Fruit fly (Drosophila melanogaster) whole organism, embryonic: ENCODE data around the gene CG6163.

Source experiments
- Asciz ChIP-seq: fragments of 200-800 bp; sonication (Bioruptor generic); optimal IDR thresholded peaks from 2 replicates; lab custom pipeline; 2017; ENCODE audit warnings: missing biosample characterization, mild to moderate bottlenecking, missing genetic modification characterization, missing genetic modification reagents
- CG11093 ChIP-seq: fragments of 200-800 bp; sonication (Bioruptor generic); IDR thresholded peaks from 3 replicates; pipeline ENCODE4 v1.3.6; 2022; ENCODE audit warnings: missing biosample characterization, missing genetic modification characterization
- CG14014 ChIP-seq: fragments of 200-800 bp; sonication (Bioruptor generic); IDR thresholded peaks from 2 replicates; pipeline ENCODE4 v1.3.6; 2022; ENCODE audit warnings: missing biosample characterization, missing genetic modification characterization
- CG17186 ChIP-seq: fragments of 200-800 bp; sonication (Bioruptor generic); optimal IDR thresholded peaks from 3 replicates; lab custom pipeline; 2017; ENCODE audit warnings: missing biosample characterization, missing genetic modification reagents, missing genetic modification characterization
- CG1832 ChIP-seq: fragments of 200-800 bp; sonication (Bioruptor generic); optimal IDR thresholded peaks from 2 replicates; lab custom pipeline; 2017; ENCODE audit warnings: missing biosample characterization, mild to moderate bottlenecking, missing genetic modification characterization, inconsistent platforms
- CG18619 ChIP-seq: fragments of 200-800 bp; sonication (Bioruptor generic); optimal IDR thresholded peaks from 3 replicates; lab custom pipeline; 2017; ENCODE audit warnings: missing biosample characterization, mild to moderate bottlenecking, missing genetic modification characterization
- CG2116 ChIP-seq: fragments of 200-800 bp; sonication (Bioruptor generic); optimal IDR thresholded peaks from 3 replicates; lab custom pipeline; 2018; ENCODE audit warnings: missing biosample characterization, mild to moderate bottlenecking, missing genetic modification characterization
- CG2678 ChIP-seq: fragments of 200-800 bp; sonication (Bioruptor generic); optimal IDR thresholded peaks from 3 replicates; lab custom pipeline; 2019; ENCODE audit warnings: missing biosample characterization, mild to moderate bottlenecking, missing genetic modification characterization, moderate library complexity
- CG31388 ChIP-seq: fragments of 200-800 bp; sonication (Bioruptor generic); optimal IDR thresholded peaks from 2 replicates; lab custom pipeline; 2016; ENCODE audit warnings: missing biosample characterization, missing genetic modification characterization
- CG3163 ChIP-seq: fragments of 200-800 bp; sonication (Bioruptor generic); optimal IDR thresholded peaks from 3 replicates; lab custom pipeline; 2016; ENCODE audit warnings: missing biosample characterization, missing genetic modification characterization
- CG5245 ChIP-seq: fragments of 200-800 bp; sonication (Bioruptor generic); optimal IDR thresholded peaks from 3 replicates; lab custom pipeline; 2016; ENCODE audit warnings: missing biosample characterization, missing genetic modification characterization
- CG6683 ChIP-seq: fragments of 200-800 bp; sonication (Bioruptor generic); optimal IDR thresholded peaks from 2 replicates; lab custom pipeline; 2017; ENCODE audit warnings: missing biosample characterization, mild to moderate bottlenecking, missing genetic modification characterization, missing genetic modification reagents
- CG7271 ChIP-seq: fragments of 200-800 bp; sonication (Bioruptor generic); optimal IDR thresholded peaks from 2 replicates; lab custom pipeline; 2018; ENCODE audit warnings: missing biosample characterization, mild to moderate bottlenecking, missing genetic modification characterization, moderate library complexity
- CG8089 ChIP-seq: fragments of 200-800 bp; sonication (Bioruptor generic); optimal IDR thresholded peaks from 3 replicates; lab custom pipeline; 2016; ENCODE audit warnings: missing biosample characterization, missing genetic modification characterization
- CG8281 ChIP-seq: fragments of 200-800 bp; sonication (Bioruptor generic); optimal IDR thresholded peaks from 2 replicates; lab custom pipeline; 2018; ENCODE audit warnings: missing biosample characterization, mild to moderate bottlenecking, missing genetic modification characterization, moderate library complexity
- CG9215 ChIP-seq: fragments of 200-800 bp; sonication (Bioruptor generic); IDR thresholded peaks from 2 replicates; pipeline ENCODE4 v1.3.6; 2022; ENCODE audit warnings: missing biosample characterization, missing genetic modification characterization
- Dad ChIP-seq: fragments of 200-800 bp; sonication (Bioruptor generic); optimal IDR thresholded peaks from 3 replicates; lab custom pipeline; 2016; ENCODE audit warnings: missing biosample characterization, missing genetic modification characterization
- Dek ChIP-seq: fragments of 200-800 bp; sonication (Bioruptor generic); optimal IDR thresholded peaks from 3 replicates; lab custom pipeline; 2019; ENCODE audit warnings: missing biosample characterization, mild to moderate bottlenecking, missing genetic modification characterization, moderate library complexity
- Dip3 ChIP-seq: fragments of 200-800 bp; sonication (Bioruptor generic); optimal IDR thresholded peaks from 3 replicates; lab custom pipeline; 2016; ENCODE audit warnings: missing biosample characterization, missing genetic modification characterization
- Drgx ChIP-seq: fragments of 200-800 bp; sonication (Bioruptor generic); IDR thresholded peaks from 2 replicates; pipeline ENCODE4 v1.3.6; 2022; ENCODE audit warnings: missing biosample characterization, missing genetic modification characterization
- E2f1 ChIP-seq: fragments of 200-800 bp; sonication (Bioruptor generic); IDR thresholded peaks from 2 replicates; pipeline ENCODE4 v1.3.6; 2022; ENCODE audit warnings: missing biosample characterization, missing genetic modification characterization
- Ets65A ChIP-seq: fragments of 200-800 bp; sonication (Bioruptor generic); peaks from one replicate; lab custom pipeline; 2016; ENCODE audit warnings: missing biosample characterization, missing genetic modification characterization
- H2.0 ChIP-seq: fragments of 200-800 bp; sonication (Bioruptor generic); IDR thresholded peaks from 2 replicates; pipeline ENCODE4 v1.3.6; 2022; ENCODE audit warnings: missing biosample characterization, missing genetic modification characterization
- MBD-R2 ChIP-seq: fragments of 200-800 bp; sonication (Bioruptor generic); IDR thresholded peaks from 2 replicates; pipeline ENCODE4 v1.3.6; 2022; ENCODE audit warnings: missing biosample characterization, missing genetic modification characterization
- Max ChIP-seq: fragments of 200-800 bp; sonication (Bioruptor generic); optimal IDR thresholded peaks from 2 replicates; lab custom pipeline; 2016; ENCODE audit warnings: missing biosample characterization, mild to moderate bottlenecking, missing genetic modification characterization
- Med ChIP-seq: fragments of 200-800 bp; sonication (Bioruptor generic); peaks from one replicate; lab custom pipeline; 2016; ENCODE audit warnings: missing biosample characterization, missing genetic modification characterization, mild to moderate bottlenecking, inconsistent platforms, moderate library complexity
- NC2β ChIP-seq: fragments of 200-800 bp; sonication (Bioruptor generic); optimal IDR thresholded peaks from 2 replicates; lab custom pipeline; 2016; ENCODE audit warnings: missing biosample characterization, missing genetic modification characterization
- Opbp ChIP-seq: fragments of 200-800 bp; sonication (Bioruptor generic); IDR thresholded peaks from 3 replicates; pipeline ENCODE4 v1.3.6; 2022; ENCODE audit warnings: missing biosample characterization, missing genetic modification characterization; ENCODE audit not compliant: partially characterized antibody
- Pdp1 ChIP-seq, 2 experiments: fragments of 200-800 bp; sonication (Bioruptor generic); optimal IDR thresholded peaks; 3 replicates each; lab custom pipeline; 2016; ENCODE audit warnings: missing biosample characterization in 2 of 2, missing genetic modification characterization in 2 of 2, mild to moderate bottlenecking in 1 of 2, moderate library complexity in 1 of 2
- Scr ChIP-seq: fragments of 200-800 bp; sonication (Bioruptor generic); IDR thresholded peaks from 2 replicates; pipeline ENCODE4 v1.3.6; 2022; ENCODE audit warnings: missing biosample characterization, missing genetic modification characterization; ENCODE audit not compliant: partially characterized antibody
- Six4 ChIP-seq: fragments of 200-800 bp; sonication (Bioruptor generic); optimal IDR thresholded peaks from 2 replicates; lab custom pipeline; 2016; ENCODE audit warnings: missing biosample characterization, missing genetic modification characterization
- btn ChIP-seq: fragments of 200-800 bp; sonication (Bioruptor generic); optimal IDR thresholded peaks from 2 replicates; lab custom pipeline; 2016; ENCODE audit warnings: missing biosample characterization, missing genetic modification characterization
- cas ChIP-seq: fragments of 200-800 bp; sonication (Bioruptor generic); IDR thresholded peaks from 2 replicates; pipeline ENCODE4 v1.3.6; 2022; ENCODE audit warnings: missing biosample characterization, missing genetic modification characterization
- chm ChIP-seq: fragments of 200-800 bp; sonication (Bioruptor generic); IDR thresholded peaks from 2 replicates; pipeline ENCODE4 v1.3.6; 2022; ENCODE audit warnings: missing biosample characterization, missing genetic modification characterization
- disco-r ChIP-seq: fragments of 200-800 bp; sonication (Bioruptor generic); optimal IDR thresholded peaks from 2 replicates; lab custom pipeline; 2016; ENCODE audit warnings: missing biosample characterization, missing genetic modification characterization
- dmrt11E ChIP-seq: fragments of 200-800 bp; sonication (Bioruptor generic); optimal IDR thresholded peaks from 3 replicates; lab custom pipeline; 2018; ENCODE audit warnings: missing biosample characterization, mild to moderate bottlenecking, missing genetic modification characterization, moderate library complexity
- gem ChIP-seq: fragments of 200-800 bp; sonication (Bioruptor generic); optimal IDR thresholded peaks from 2 replicates; lab custom pipeline; 2019; ENCODE audit warnings: missing biosample characterization, mild to moderate bottlenecking, missing genetic modification characterization, moderate library complexity
- gsb ChIP-seq: fragments of 200-800 bp; sonication (Bioruptor generic); IDR thresholded peaks from 2 replicates; pipeline ENCODE4 v1.3.6; 2022; ENCODE audit warnings: missing biosample characterization, missing genetic modification characterization
- hkb ChIP-seq, 2 experiments: fragments of 200-800 bp in 1 of 2; fragments of >200 bp in 1 of 2; sonication (Bioruptor generic) in 1 of 2; IDR thresholded peaks in 1 of 2; optimal IDR thresholded peaks in 1 of 2; 2 replicates each; pipeline versions ENCODE4 v1.3.6 to Lab custom; 2017 to 2022; ENCODE audit warnings: missing biosample characterization in 1 of 2, missing genetic modification characterization in 1 of 2
- hth ChIP-seq: fragments of >200 bp; optimal IDR thresholded peaks from 2 replicates; lab custom pipeline; 2017; ENCODE audit warnings: inconsistent platforms
- kay ChIP-seq: fragments of 200-800 bp; sonication (Bioruptor generic); optimal IDR thresholded peaks from 2 replicates; lab custom pipeline; 2016; ENCODE audit warnings: missing biosample characterization, missing genetic modification characterization
- lmd ChIP-seq: fragments of 200-800 bp; sonication (Bioruptor generic); IDR thresholded peaks from 2 replicates; pipeline ENCODE4 v1.3.6; 2022; ENCODE audit warnings: missing biosample characterization, missing genetic modification characterization
- pan ChIP-seq, 4 experiments: fragments of >200 bp in 3 of 4; fragments of 200-800 bp in 1 of 4; sonication (Bioruptor generic) in 1 of 4; optimal IDR thresholded peaks in 3 of 4; IDR thresholded peaks in 1 of 4; 2 replicates each; pipeline versions ENCODE4 v1.3.6 to Lab custom; 2017 to 2022; ENCODE audit warnings: missing biosample characterization in 2 of 4, missing genetic modification characterization in 2 of 4, mixed read lengths in 1 of 4
- phol ChIP-seq: fragments of 200-800 bp; sonication (Bioruptor generic); optimal IDR thresholded peaks from 3 replicates; lab custom pipeline; 2018; ENCODE audit warnings: missing biosample characterization, mild to moderate bottlenecking, missing genetic modification characterization, moderate library complexity
- schlank ChIP-seq: fragments of 200-800 bp; sonication (Bioruptor generic); optimal IDR thresholded peaks from 2 replicates; lab custom pipeline; 2018; ENCODE audit warnings: missing biosample characterization, mild to moderate bottlenecking, missing genetic modification characterization
- sug ChIP-seq: fragments of 200-800 bp; optimal IDR thresholded peaks from 2 replicates; lab custom pipeline; 2019; ENCODE audit warnings: missing biosample characterization, mild to moderate bottlenecking, missing genetic modification characterization, moderate library complexity
- twi ChIP-seq: fragments of 200-800 bp; optimal IDR thresholded peaks from 2 replicates; lab custom pipeline; 2019; ENCODE audit warnings: missing biosample characterization, mild to moderate bottlenecking, missing genetic modification characterization, moderate library complexity
- usp ChIP-seq: fragments of >200 bp; optimal IDR thresholded peaks from 2 replicates; lab custom pipeline; 2017; ENCODE audit warnings: missing biosample characterization, missing genetic modification characterization

Gene CG6163

dm6 chr3L:11348971-11349907, 15.4 kb downstream of the CG6163 start (continued):
- TF ChIP-seq CG5245 (GFP tag; lab: Kevin White, UChicago) (no peak), kay (GFP tag; lab: Kevin White, UChicago) (no peak), H2.0 (GFP tag; lab: Robert Waterston, UW) (peak; percentile 87), Max (peak; percentile 31), CG6683 (GFP tag; lab: Kevin White, UChicago) (peak; percentile 77), pan (optimal IDR thresholded peaks at IDR 0.05; lab: Kevin White, UChicago) (no peak), pan (GFP tag; optimal IDR thresholded peaks at IDR 0.05 in 1 of 2, IDR thresholded peaks at IDR 0.05 in 1 of 2) (peak in 1 of 2 experiments; percentile 94), NC2β (GFP tag; lab: Kevin White, UChicago) (no peak), CG1832 (GFP tag; lab: Kevin White, UChicago) (no peak), hth (no peak), dmrt11E (peak; percentile 74), CG9215 (peak; percentile 87), gem (tag; lab: Kevin White, UChicago) (peak; percentile 96), CG3163 (GFP tag; lab: Kevin White, UChicago) (no peak), schlank (tag; lab: Kevin White, UChicago) (no peak), CG14014 (GFP tag; lab: Robert Waterston, UW) (peak; percentile 93), CG18619 (GFP tag; lab: Kevin White, UChicago) (peak; percentile 90), Scr (GFP tag; lab: Robert Waterston, UW) (no peak; the same call in none of the 2 replicates), twi (tag; lab: Kevin White, UChicago) (peak; percentile 39), gsb (peak; percentile 86), Dad (GFP tag; lab: Kevin White, UChicago) (no peak), CG31388 (no peak), MBD-R2 (GFP tag; lab: Robert Waterston, UW) (peak; percentile 76), cas (GFP tag; lab: Robert Waterston, UW) (peak; percentile 80), E2f1 (GFP tag; lab: Robert Waterston, UW) (peak; percentile 88), Dip3 (GFP tag; lab: Kevin White, UChicago) (no peak), CG17186 (GFP tag; lab: Kevin White, UChicago) (no peak), chm (GFP tag; lab: Robert Waterston, UW) (peak; percentile 64), CG11093 (peak; percentile 75; the same call in 1 of the 3 replicates), Dek (tag; lab: Kevin White, UChicago) (peak; percentile 93), Drgx (GFP tag; lab: Robert Waterston, UW) (peak; percentile 87), usp (GFP tag; lab: Kevin White, UChicago) (no peak), btn (GFP tag; lab: Kevin White, UChicago) (no peak), Ets65A (GFP tag; lab: Kevin White, UChicago) (no peak), CG8089 (no peak), CG8281 (tag; lab: Kevin White, UChicago) (peak; percentile 56), Six4 (GFP tag; lab: Kevin White, UChicago) (peak; percentile 39), disco-r (GFP tag; lab: Kevin White, UChicago) (no peak), phol (peak; percentile 92), CG2678 (tag; lab: Kevin White, UChicago) (peak; percentile 95), Med (GFP tag; lab: Kevin White, UChicago) (peak; percentile 83), lmd (GFP tag; lab: Robert Waterston, UW) (peak; percentile 87), hkb (optimal IDR thresholded peaks at IDR 0.05; lab: Kevin White, UChicago) (no peak), hkb (GFP tag; IDR thresholded peaks at IDR 0.05; lab: Robert Waterston, UW) (peak; percentile 96), sug (tag; lab: Kevin White, UChicago) (peak; percentile 90), Pdp1 (GFP tag; optimal IDR thresholded peaks at IDR 0.05; lab: Kevin White, UChicago) (no peak), Opbp (no peak), Asciz (peak; percentile 83), CG7271 (peak; percentile 71), CG2116 (GFP tag; lab: Kevin White, UChicago) (peak; percentile 41)
